Fruit fly (Drosophila melanogaster) whole organism, embryonic: ENCODE results near the gene CG32564.

Source experiments
- Abd-B ChIP-seq: fragments of 200-800 bp; sonication (Bioruptor generic); optimal IDR thresholded peaks from 2 replicates; lab custom pipeline; 2018; ENCODE audit warnings: missing biosample characterization, mild to moderate bottlenecking, missing genetic modification characterization, moderate library complexity
- Asciz ChIP-seq: fragments of 200-800 bp; sonication (Bioruptor generic); optimal IDR thresholded peaks from 2 replicates; lab custom pipeline; 2017; ENCODE audit warnings: missing biosample characterization, mild to moderate bottlenecking, missing genetic modification characterization, missing genetic modification reagents
- Atf-2 ChIP-seq: fragments of 200-800 bp; sonication (Bioruptor generic); optimal IDR thresholded peaks from 2 replicates; lab custom pipeline; 2016; ENCODE audit warnings: missing biosample characterization, missing genetic modification characterization
- CG11085 ChIP-seq: fragments of 200-800 bp; sonication (Bioruptor generic); IDR thresholded peaks from 2 replicates; pipeline ENCODE4 v1.3.6; 2022; ENCODE audit warnings: missing biosample characterization, missing genetic modification characterization
- CG15011 ChIP-seq: fragments of 200-800 bp; sonication (Bioruptor generic); optimal IDR thresholded peaks from 3 replicates; lab custom pipeline; 2018; ENCODE audit warnings: missing biosample characterization, mild to moderate bottlenecking, missing genetic modification characterization
- CG2120 ChIP-seq: fragments of 200-800 bp; sonication (Bioruptor generic); optimal IDR thresholded peaks from 3 replicates; lab custom pipeline; 2016; ENCODE audit warnings: missing biosample characterization, missing genetic modification characterization
- CG2199 ChIP-seq: fragments of 200-800 bp; sonication (Bioruptor generic); IDR thresholded peaks from 3 replicates; pipeline ENCODE4 v1.3.6; 2022; ENCODE audit warnings: missing biosample characterization, missing genetic modification characterization
- CG30403 ChIP-seq: fragments of 200-800 bp; sonication (Bioruptor generic); optimal IDR thresholded peaks from 3 replicates; lab custom pipeline; 2016; ENCODE audit warnings: missing biosample characterization, missing genetic modification characterization
- CG3065 ChIP-seq: fragments of 200-800 bp; sonication (Bioruptor generic); optimal IDR thresholded peaks from 2 replicates; lab custom pipeline; 2016; ENCODE audit warnings: missing biosample characterization, missing genetic modification characterization
- CG31224 ChIP-seq: fragments of 200-800 bp; sonication (Bioruptor generic); IDR thresholded peaks from 2 replicates; pipeline ENCODE4 v1.3.6; 2022; ENCODE audit warnings: missing biosample characterization, missing genetic modification characterization
- CG3407 ChIP-seq: fragments of 200-800 bp; sonication (Bioruptor generic); optimal IDR thresholded peaks from 2 replicates; lab custom pipeline; 2018; ENCODE audit warnings: missing biosample characterization, mild to moderate bottlenecking, missing genetic modification characterization
- CG3726 ChIP-seq: fragments of 200-800 bp; sonication (Bioruptor generic); IDR thresholded peaks from 3 replicates; pipeline ENCODE4, ENCODE4 v1.3.6; 2022; ENCODE audit warnings: missing biosample characterization, missing genetic modification characterization
- CG3995 ChIP-seq: fragments of 200-800 bp; sonication (Bioruptor generic); optimal IDR thresholded peaks from 3 replicates; lab custom pipeline; 2016; ENCODE audit warnings: missing biosample characterization, missing genetic modification characterization
- CG43689 ChIP-seq: fragments of 200-800 bp; sonication (Bioruptor generic); IDR thresholded peaks from 2 replicates; pipeline ENCODE4 v1.3.6; 2022; ENCODE audit warnings: missing biosample characterization, missing genetic modification characterization
- CG4707 ChIP-seq: fragments of 200-800 bp; sonication (Bioruptor generic); optimal IDR thresholded peaks from 2 replicates; lab custom pipeline; 2018; ENCODE audit warnings: missing biosample characterization, mild to moderate bottlenecking, missing genetic modification characterization, moderate library complexity
- CG7786 ChIP-seq: fragments of 200-800 bp; sonication (Bioruptor generic); optimal IDR thresholded peaks from 2 replicates; lab custom pipeline; 2016; ENCODE audit warnings: missing biosample characterization, missing genetic modification characterization
- CG7987 ChIP-seq: fragments of 200-800 bp; sonication (Bioruptor generic); optimal IDR thresholded peaks from 2 replicates; lab custom pipeline; 2018; ENCODE audit warnings: missing biosample characterization, mild to moderate bottlenecking, missing genetic modification characterization, moderate library complexity
- CG9727 ChIP-seq: fragments of 200-800 bp; sonication (Bioruptor generic); optimal IDR thresholded peaks from 3 replicates; lab custom pipeline; 2017; ENCODE audit warnings: missing biosample characterization, mild to moderate bottlenecking, missing genetic modification characterization
- CTCF ChIP-seq: fragments of 200-800 bp; sonication (Bioruptor generic); optimal IDR thresholded peaks from 2 replicates; lab custom pipeline; 2017; ENCODE audit warnings: missing biosample characterization, mild to moderate bottlenecking, missing genetic modification characterization, moderate library complexity
- Dp ChIP-seq: fragments of 200-800 bp; sonication (Bioruptor generic); optimal IDR thresholded peaks from 2 replicates; lab custom pipeline; 2018; ENCODE audit warnings: missing biosample characterization, mild to moderate bottlenecking, missing genetic modification characterization, moderate library complexity
- Eip74EF ChIP-seq, 2 experiments: fragments of 200-800 bp in 1 of 2; fragments of >200 bp in 1 of 2; sonication (Bioruptor generic) in 1 of 2; optimal IDR thresholded peaks; 2 replicates each; lab custom pipeline; 2017 to 2019; ENCODE audit warnings: missing biosample characterization in 2 of 2, missing genetic modification characterization in 2 of 2, mild to moderate bottlenecking in 1 of 2, moderate library complexity in 1 of 2
- HHEX ChIP-seq: fragments of 200-800 bp; sonication (Bioruptor generic); optimal IDR thresholded peaks from 3 replicates; lab custom pipeline; 2017; ENCODE audit warnings: missing biosample characterization, mild to moderate bottlenecking, missing genetic modification characterization, missing genetic modification reagents
- Hmx ChIP-seq: fragments of 200-800 bp; sonication (Bioruptor generic); optimal IDR thresholded peaks from 2 replicates; lab custom pipeline; 2016; ENCODE audit warnings: missing biosample characterization, missing genetic modification characterization
- Hr39 ChIP-seq: fragments of >200 bp; optimal IDR thresholded peaks from 2 replicates; lab custom pipeline; 2017
- Hr51 ChIP-seq, 2 experiments: fragments of 200-800 bp; sonication (Bioruptor generic); optimal IDR thresholded peaks; 2 replicates in 1 of 2; 3 replicates in 1 of 2; lab custom pipeline; 2016 to 2018; ENCODE audit warnings: missing biosample characterization in 2 of 2, missing genetic modification characterization in 2 of 2, mild to moderate bottlenecking in 1 of 2, moderate library complexity in 1 of 2
- Med ChIP-seq: fragments of 200-800 bp; sonication (Bioruptor generic); peaks from one replicate; lab custom pipeline; 2016; ENCODE audit warnings: missing biosample characterization, missing genetic modification characterization, mild to moderate bottlenecking, inconsistent platforms, moderate library complexity
- Oli ChIP-seq: fragments of 200-800 bp; sonication (Bioruptor generic); optimal IDR thresholded peaks from 2 replicates; lab custom pipeline; 2018; ENCODE audit warnings: missing biosample characterization, mild to moderate bottlenecking, missing genetic modification characterization, moderate library complexity
- Optix ChIP-seq: fragments of 200-800 bp; sonication (Bioruptor generic); IDR thresholded peaks from 3 replicates; pipeline ENCODE4 v1.3.6; 2022; ENCODE audit warnings: missing biosample characterization, missing genetic modification characterization
- PHDP ChIP-seq: fragments of 200-800 bp; sonication (Bioruptor generic); optimal IDR thresholded peaks from 3 replicates; lab custom pipeline; 2018; ENCODE audit warnings: missing biosample characterization, mild to moderate bottlenecking, missing genetic modification characterization, moderate library complexity
- Spps ChIP-seq: fragments of 200-800 bp; sonication (Bioruptor generic); optimal IDR thresholded peaks from 2 replicates; lab custom pipeline; 2018; ENCODE audit warnings: missing biosample characterization, mild to moderate bottlenecking, missing genetic modification characterization
- Ssrp ChIP-seq: fragments of 200-800 bp; sonication (Bioruptor generic); optimal IDR thresholded peaks from 2 replicates; lab custom pipeline; 2018; ENCODE audit warnings: missing biosample characterization, mild to moderate bottlenecking, missing genetic modification characterization, moderate library complexity
- TFAM ChIP-seq: fragments of 200-800 bp; sonication (Bioruptor generic); optimal IDR thresholded peaks from 2 replicates; lab custom pipeline; 2017; ENCODE audit warnings: missing biosample characterization, missing genetic modification characterization, inconsistent platforms
- Taf1 ChIP-seq: fragments of 200-800 bp; sonication (Bioruptor generic); IDR thresholded peaks from 2 replicates; pipeline ENCODE4 v1.3.6; 2022; ENCODE audit warnings: missing biosample characterization, missing genetic modification characterization
- Tbp ChIP-seq: fragments of >200 bp; optimal IDR thresholded peaks from 2 replicates; lab custom pipeline; 2018; ENCODE audit warnings: missing biosample characterization, missing genetic modification characterization
- ac ChIP-seq: fragments of 200-800 bp; sonication (Bioruptor generic); optimal IDR thresholded peaks from 3 replicates; lab custom pipeline; 2017; ENCODE audit warnings: missing biosample characterization, mild to moderate bottlenecking, missing genetic modification characterization
- caup ChIP-seq: fragments of 200-800 bp; sonication (Bioruptor generic); optimal IDR thresholded peaks from 3 replicates; lab custom pipeline; 2017; ENCODE audit warnings: missing biosample characterization, mild to moderate bottlenecking, missing genetic modification characterization, moderate library complexity; ENCODE audit not compliant: severe bottlenecking
- dan ChIP-seq: fragments of 200-800 bp; sonication (Bioruptor generic); IDR thresholded peaks from 2 replicates; pipeline ENCODE4 v1.3.6; 2022; ENCODE audit warnings: missing biosample characterization, missing genetic modification characterization
- dpn ChIP-seq, 2 experiments: fragments of 200-800 bp; sonication (Bioruptor generic); optimal IDR thresholded peaks; 3 replicates each; lab custom pipeline; 2016; ENCODE audit warnings: missing biosample characterization in 2 of 2, missing genetic modification characterization in 2 of 2
- ems ChIP-seq: fragments of 200-800 bp; sonication (Bioruptor generic); optimal IDR thresholded peaks from 3 replicates; lab custom pipeline; 2016; ENCODE audit warnings: missing biosample characterization, missing genetic modification characterization
- eve ChIP-seq, 2 experiments: fragments of >200 bp; optimal IDR thresholded peaks; 2 replicates each; lab custom pipeline; 2017; ENCODE audit warnings: missing biosample characterization in 2 of 2, missing genetic modification characterization in 2 of 2
- ewg ChIP-seq: fragments of 200-800 bp; sonication (Bioruptor generic); optimal IDR thresholded peaks from 3 replicates; lab custom pipeline; 2017; ENCODE audit warnings: mild to moderate bottlenecking, missing biosample characterization, missing genetic modification reagents, missing genetic modification characterization
- gem ChIP-seq: fragments of 200-800 bp; sonication (Bioruptor generic); optimal IDR thresholded peaks from 2 replicates; lab custom pipeline; 2019; ENCODE audit warnings: missing biosample characterization, mild to moderate bottlenecking, missing genetic modification characterization, moderate library complexity
- inv ChIP-seq: fragments of 200-800 bp; sonication (Bioruptor generic); IDR thresholded peaks from 2 replicates; pipeline ENCODE4 v1.3.6; 2022; ENCODE audit warnings: missing biosample characterization, missing genetic modification characterization; ENCODE audit not compliant: partially characterized antibody
- pnt ChIP-seq: fragments of 200-800 bp; sonication (Bioruptor generic); optimal IDR thresholded peaks from 3 replicates; lab custom pipeline; 2016; ENCODE audit warnings: missing biosample characterization, missing genetic modification characterization
- pros ChIP-seq: fragments of 200-800 bp; sonication (Bioruptor generic); optimal IDR thresholded peaks from 3 replicates; lab custom pipeline; 2019; ENCODE audit warnings: missing biosample characterization, mild to moderate bottlenecking, missing genetic modification characterization, moderate library complexity
- psq ChIP-seq: fragments of 200-800 bp; sonication (Bioruptor generic); optimal IDR thresholded peaks from 2 replicates; lab custom pipeline; 2017; ENCODE audit warnings: missing biosample characterization, missing genetic modification characterization
- schlank ChIP-seq: fragments of 200-800 bp; sonication (Bioruptor generic); optimal IDR thresholded peaks from 2 replicates; lab custom pipeline; 2018; ENCODE audit warnings: missing biosample characterization, mild to moderate bottlenecking, missing genetic modification characterization
- sens-2 ChIP-seq: fragments of 200-800 bp; sonication (Bioruptor generic); IDR thresholded peaks from 2 replicates; pipeline ENCODE4 v1.3.6; 2022; ENCODE audit warnings: missing biosample characterization, missing genetic modification characterization
- sima ChIP-seq: fragments of 200-800 bp; sonication (Bioruptor generic); optimal IDR thresholded peaks from 2 replicates; lab custom pipeline; 2016; ENCODE audit warnings: missing biosample characterization, missing genetic modification characterization
- unpg ChIP-seq: fragments of 200-800 bp; sonication (Bioruptor generic); optimal IDR thresholded peaks from 3 replicates; lab custom pipeline; 2018; ENCODE audit warnings: missing biosample characterization, mild to moderate bottlenecking, missing genetic modification characterization, moderate library complexity
- vvl ChIP-seq: fragments of 200-800 bp; sonication (Bioruptor generic); IDR thresholded peaks from 2 replicates; pipeline ENCODE4 v1.3.6; 2022; ENCODE audit warnings: missing biosample characterization, missing genetic modification characterization

Gene CG32564

DNA sequence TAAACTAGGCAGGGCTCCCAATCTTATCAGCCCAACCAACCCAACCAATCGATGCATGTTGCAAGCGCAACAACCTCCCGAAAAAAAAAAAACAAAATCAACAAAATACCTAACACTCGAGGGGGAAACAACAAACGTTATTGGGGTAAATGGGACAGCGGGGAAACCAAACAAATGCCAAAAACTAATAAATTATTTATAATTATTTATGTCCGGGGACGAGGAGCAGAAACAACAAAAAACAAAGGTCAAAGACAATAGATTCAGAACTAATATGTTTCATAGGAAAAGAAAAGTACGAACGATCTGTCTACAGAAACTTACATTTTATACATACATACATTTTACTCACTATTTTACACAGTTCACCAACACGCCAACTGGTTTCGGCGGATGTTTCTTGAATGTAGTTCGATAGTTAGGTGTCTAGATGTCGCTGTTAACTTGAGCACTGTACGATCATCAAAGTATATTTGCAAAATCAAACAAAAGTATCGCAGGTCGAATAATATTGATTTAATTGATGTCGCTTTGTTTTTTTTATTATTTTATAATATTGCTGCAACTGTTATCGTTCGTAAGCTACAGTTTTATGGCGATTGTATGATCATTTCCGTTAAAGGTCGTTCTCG lies 30.5 kb upstream of the CG32564 start:
- TF ChIP-seq ac (GFP tag; lab: Kevin White, UChicago) (no peak), caup (no peak), CG30403 (GFP tag; lab: Kevin White, UChicago) (peak; percentile 54), CG4707 (GFP tag; lab: Kevin White, UChicago) (no peak), Optix (GFP tag; lab: Robert Waterston, UW) (no peak), dan (GFP tag; lab: Robert Waterston, UW) (no peak), HHEX (GFP tag; lab: Kevin White, UChicago) (no peak), Taf1 (no peak), schlank (no peak), ewg (GFP tag; lab: Kevin White, UChicago) (no peak), Atf-2 (no peak), CG43689 (no peak), Oli (tag; lab: Kevin White, UChicago) (no peak), ems (GFP tag; lab: Kevin White, UChicago) (no peak), TFAM (GFP tag; lab: Kevin White, UChicago) (no peak), Ssrp (tag; lab: Kevin White, UChicago) (no peak), sima (no peak), CG31224 (GFP tag; lab: Robert Waterston, UW) (no peak), eve (GFP tag; optimal IDR thresholded peaks at IDR 0.05; lab: Kevin White, UChicago) (no peak), pnt (GFP tag; lab: Kevin White, UChicago) (peak; percentile 20), pros (GFP tag; lab: Kevin White, UChicago) (no peak), CG7786 (no peak), Spps (tag; lab: Kevin White, UChicago) (no peak), Hmx (GFP tag; lab: Kevin White, UChicago) (no peak), Dp (GFP tag; lab: Kevin White, UChicago) (no peak), Eip74EF (GFP tag; optimal IDR thresholded peaks at IDR 0.05; lab: Kevin White, UChicago) (no peak), psq (no peak), CG3995 (GFP tag; lab: Kevin White, UChicago) (no peak), Tbp (no peak), CTCF (GFP tag; lab: Kevin White, UChicago) (peak; percentile 98), CG3726 (GFP tag; lab: Robert Waterston, UW) (no peak), CG15011 (GFP tag; lab: Kevin White, UChicago) (no peak), Med (GFP tag; lab: Kevin White, UChicago) (peak; percentile 86), vvl (peak; percentile 43), CG9727 (no peak), gem (tag; lab: Kevin White, UChicago) (peak; percentile 51), CG7987 (peak; percentile 41), CG2120 (GFP tag; lab: Kevin White, UChicago) (peak; percentile 35), inv (no peak), CG2199 (GFP tag; lab: Robert Waterston, UW) (peak; percentile 93), CG3407 (GFP tag; lab: Kevin White, UChicago) (no peak), sens-2 (GFP tag; lab: Robert Waterston, UW) (no peak), CG3065 (no peak), CG11085 (GFP tag; lab: Robert Waterston, UW) (no peak), Hr51 (GFP tag; optimal IDR thresholded peaks at IDR 0.05; lab: Kevin White, UChicago) (peak in 1 of 2 experiments; percentile 6), PHDP (tag; lab: Kevin White, UChicago) (no peak), unpg (peak; percentile 6), Abd-B (GFP tag; lab: Kevin White, UChicago) (no peak), Hr39 (lab: Kevin White, UChicago) (no peak), dpn (GFP tag; optimal IDR thresholded peaks at IDR 0.05; lab: Kevin White, UChicago) (peak; percentile 14 to 35), Asciz (GFP tag; lab: Kevin White, UChicago) (no peak)
